Fruit fly (Drosophila melanogaster) whole organism, prepupa: ENCODE data around the gene pod1.
A peak's percentile ranks its signal among the peaks of the same experiment; 100 is the strongest.

Experiments
- CG10631 ChIP-seq: fragments of 200-800 bp; sonication (Bioruptor generic); optimal IDR thresholded peaks from 2 replicates; lab custom pipeline; 2016; ENCODE audit warnings: missing biosample characterization, missing genetic modification characterization
- CG10669 ChIP-seq: fragments of 200-800 bp; sonication (Bioruptor generic); optimal IDR thresholded peaks from 3 replicates; lab custom pipeline; 2018; ENCODE audit warnings: missing biosample characterization, mild to moderate bottlenecking, missing genetic modification characterization, moderate library complexity
- CG11294 ChIP-seq: fragments of 200-800 bp; sonication (Bioruptor generic); IDR thresholded peaks from 2 replicates; pipeline ENCODE4 v1.3.6; 2022; ENCODE audit warnings: missing biosample characterization, missing genetic modification characterization
- CG11762 ChIP-seq: fragments of 200-800 bp; sonication (Bioruptor generic); optimal IDR thresholded peaks from 3 replicates; lab custom pipeline; 2016; ENCODE audit warnings: missing biosample characterization, missing genetic modification characterization; ENCODE audit not compliant: insufficient read depth
- CG16779 ChIP-seq: fragments of 200-800 bp; sonication (Bioruptor generic); optimal IDR thresholded peaks from 3 replicates; lab custom pipeline; 2017; ENCODE audit warnings: missing biosample characterization, mild to moderate bottlenecking, missing genetic modification characterization
- CG3032 ChIP-seq: fragments of 200-800 bp; optimal IDR thresholded peaks from 2 replicates; lab custom pipeline; 2019; ENCODE audit warnings: missing biosample characterization, mild to moderate bottlenecking, missing genetic modification characterization, moderate library complexity
- CG31627 ChIP-seq: fragments of 200-800 bp; sonication (Bioruptor generic); optimal IDR thresholded peaks from 3 replicates; lab custom pipeline; 2016; ENCODE audit warnings: missing biosample characterization, missing genetic modification characterization
- CG32006 ChIP-seq: fragments of 200-800 bp; sonication (Bioruptor generic); optimal IDR thresholded peaks from 3 replicates; lab custom pipeline; 2017; ENCODE audit warnings: missing biosample characterization, mild to moderate bottlenecking, missing genetic modification characterization
- CG34406 ChIP-seq: fragments of 200-800 bp; sonication (Bioruptor generic); optimal IDR thresholded peaks from 3 replicates; lab custom pipeline; 2016; ENCODE audit warnings: missing biosample characterization, missing genetic modification characterization
- CG3919 ChIP-seq: fragments of 200-800 bp; sonication (Bioruptor generic); optimal IDR thresholded peaks from 3 replicates; lab custom pipeline; 2016; ENCODE audit warnings: missing biosample characterization, missing genetic modification characterization
- CG6163 ChIP-seq: fragments of 200-800 bp; sonication (Bioruptor generic); IDR thresholded peaks from 3 replicates; pipeline ENCODE4 v1.3.6; 2022; ENCODE audit warnings: missing biosample characterization, missing genetic modification characterization
- CG6276 ChIP-seq: fragments of 200-800 bp; sonication (Bioruptor generic); optimal IDR thresholded peaks from 2 replicates; lab custom pipeline; 2017; ENCODE audit warnings: missing biosample characterization, mild to moderate bottlenecking, missing genetic modification characterization
- CG6792 ChIP-seq: fragments of 200-800 bp; sonication (Bioruptor generic); optimal IDR thresholded peaks from 3 replicates; lab custom pipeline; 2016; ENCODE audit warnings: missing biosample characterization, missing genetic modification characterization
- CG6808 ChIP-seq: fragments of 200-800 bp; sonication (Bioruptor generic); optimal IDR thresholded peaks from 3 replicates; lab custom pipeline; 2017; ENCODE audit warnings: missing biosample characterization, missing genetic modification characterization, mild to moderate bottlenecking, moderate library complexity, missing genetic modification reagents
- CG6854 ChIP-seq: fragments of 200-800 bp; sonication (Bioruptor generic); optimal IDR thresholded peaks from 2 replicates; lab custom pipeline; 2017; ENCODE audit warnings: missing biosample characterization, mild to moderate bottlenecking, missing genetic modification characterization
- CG7368 ChIP-seq: fragments of 200-800 bp; sonication (Bioruptor generic); optimal IDR thresholded peaks from 3 replicates; lab custom pipeline; 2016; ENCODE audit warnings: missing biosample characterization, missing genetic modification characterization
- CG8119 ChIP-seq: fragments of 200-800 bp; sonication (Bioruptor generic); IDR thresholded peaks from 3 replicates; pipeline ENCODE4 v1.3.6; 2022; ENCODE audit warnings: missing biosample characterization, missing genetic modification characterization
- CG8319 ChIP-seq: fragments of 200-800 bp; sonication (Bioruptor generic); optimal IDR thresholded peaks from 3 replicates; lab custom pipeline; 2016; ENCODE audit warnings: missing biosample characterization, missing genetic modification characterization
- CG8632 ChIP-seq: fragments of 200-800 bp; sonication (Bioruptor generic); optimal IDR thresholded peaks from 3 replicates; lab custom pipeline; 2016; ENCODE audit warnings: missing biosample characterization, missing genetic modification characterization
- CG9139 ChIP-seq: fragments of 200-800 bp; sonication (Bioruptor generic); optimal IDR thresholded peaks from 3 replicates; lab custom pipeline; 2017; ENCODE audit warnings: missing biosample characterization, mild to moderate bottlenecking, missing genetic modification characterization
- Eip75B ChIP-seq: fragments of 200-800 bp; sonication (Bioruptor generic); optimal IDR thresholded peaks from 3 replicates; lab custom pipeline; 2016; ENCODE audit warnings: missing biosample characterization, missing genetic modification characterization
- Eip78C ChIP-seq: fragments of 200-800 bp; sonication (Bioruptor generic); peaks from one replicate; lab custom pipeline; 2016; ENCODE audit warnings: missing biosample characterization, missing genetic modification characterization
- Eip93F ChIP-seq: fragments of 200-800 bp; sonication (Bioruptor generic); optimal IDR thresholded peaks from 2 replicates; lab custom pipeline; 2016; ENCODE audit warnings: missing biosample characterization, mild to moderate bottlenecking, missing genetic modification characterization
- Ets21C ChIP-seq: fragments of 200-800 bp; sonication (Bioruptor generic); optimal IDR thresholded peaks from 3 replicates; lab custom pipeline; 2016; ENCODE audit warnings: missing biosample characterization, missing genetic modification characterization
- Ets96B ChIP-seq: fragments of 200-800 bp; optimal IDR thresholded peaks from 2 replicates; lab custom pipeline; 2019; ENCODE audit warnings: missing biosample characterization, mild to moderate bottlenecking, missing genetic modification characterization, moderate library complexity
- Hr38 ChIP-seq: sonication (Bioruptor generic); optimal IDR thresholded peaks from 2 replicates; lab custom pipeline; 2016; ENCODE audit warnings: missing biosample characterization, missing genetic modification characterization
- Lpt ChIP-seq: fragments of 200-800 bp; sonication (Bioruptor generic); optimal IDR thresholded peaks from 3 replicates; lab custom pipeline; 2016; ENCODE audit warnings: missing biosample characterization, missing genetic modification characterization
- Met ChIP-seq: fragments of 200-800 bp; sonication (Bioruptor generic); optimal IDR thresholded peaks from 3 replicates; lab custom pipeline; 2016; ENCODE audit warnings: missing biosample characterization, missing genetic modification characterization
- OdsH ChIP-seq: fragments of 200-800 bp; sonication (Bioruptor generic); optimal IDR thresholded peaks from 3 replicates; lab custom pipeline; 2016; ENCODE audit warnings: missing biosample characterization, missing genetic modification characterization
- Smox ChIP-seq: fragments of 200-800 bp; sonication (Bioruptor generic); optimal IDR thresholded peaks from 3 replicates; lab custom pipeline; 2016; ENCODE audit warnings: missing biosample characterization, missing genetic modification characterization
- Sox102F ChIP-seq: fragments of 200-800 bp; sonication (Bioruptor generic); optimal IDR thresholded peaks from 2 replicates; lab custom pipeline; 2016; ENCODE audit warnings: missing biosample characterization, mild to moderate bottlenecking, missing genetic modification characterization
- Sox15 ChIP-seq: fragments of 200-800 bp; sonication (Bioruptor generic); optimal IDR thresholded peaks from 3 replicates; lab custom pipeline; 2016; ENCODE audit warnings: missing biosample characterization, missing genetic modification characterization
- achi ChIP-seq: fragments of 200-800 bp; sonication (Bioruptor generic); optimal IDR thresholded peaks from 3 replicates; lab custom pipeline; 2016; ENCODE audit warnings: missing biosample characterization, missing genetic modification characterization
- acj6 ChIP-seq: fragments of 200-800 bp; sonication (Bioruptor generic); optimal IDR thresholded peaks from 3 replicates; lab custom pipeline; 2016; ENCODE audit warnings: missing biosample characterization, missing genetic modification characterization
- dac ChIP-seq: fragments of 200-800 bp; sonication (Bioruptor generic); optimal IDR thresholded peaks from 2 replicates; lab custom pipeline; 2017; ENCODE audit warnings: missing biosample characterization, mild to moderate bottlenecking, missing genetic modification characterization
- dsx ChIP-seq: fragments of 200-800 bp; optimal IDR thresholded peaks from 3 replicates; lab custom pipeline; 2019; ENCODE audit warnings: missing biosample characterization, mild to moderate bottlenecking, missing genetic modification characterization, moderate library complexity; ENCODE audit not compliant: poor library complexity, severe bottlenecking
- eg ChIP-seq: fragments of 200-800 bp; sonication (Bioruptor generic); IDR thresholded peaks from 3 replicates; pipeline ENCODE4 v1.3.6; 2022; ENCODE audit warnings: missing biosample characterization, missing genetic modification characterization
- fd59A ChIP-seq: fragments of 200-800 bp; sonication (Bioruptor generic); optimal IDR thresholded peaks from 2 replicates; lab custom pipeline; 2017; ENCODE audit warnings: missing biosample characterization, mild to moderate bottlenecking, missing genetic modification characterization, missing genetic modification reagents
- fd85E ChIP-seq: fragments of 200-800 bp; sonication (Bioruptor generic); optimal IDR thresholded peaks from 3 replicates; lab custom pipeline; 2016; ENCODE audit warnings: missing biosample characterization, missing genetic modification characterization
- lz ChIP-seq: fragments of 200-800 bp; sonication (Bioruptor generic); optimal IDR thresholded peaks from 3 replicates; lab custom pipeline; 2016; ENCODE audit warnings: missing biosample characterization, missing genetic modification characterization
- net ChIP-seq: fragments of 200-800 bp; sonication (Bioruptor generic); optimal IDR thresholded peaks from 3 replicates; lab custom pipeline; 2016; ENCODE audit warnings: missing biosample characterization, missing genetic modification characterization
- pdm3 ChIP-seq: fragments of 200-800 bp; sonication (Bioruptor generic); optimal IDR thresholded peaks from 3 replicates; lab custom pipeline; 2016; ENCODE audit warnings: missing biosample characterization, missing genetic modification characterization
- salr ChIP-seq, 2 experiments: fragments of 200-800 bp; sonication (Bioruptor generic); optimal IDR thresholded peaks; 3 replicates each; lab custom pipeline; 2016 to 2018; ENCODE audit warnings: missing biosample characterization in 2 of 2, missing genetic modification characterization in 2 of 2, mild to moderate bottlenecking in 1 of 2
- spab ChIP-seq: fragments of 200-800 bp; sonication (Bioruptor generic); optimal IDR thresholded peaks from 2 replicates; lab custom pipeline; 2017; ENCODE audit warnings: missing biosample characterization, mild to moderate bottlenecking, missing genetic modification characterization, missing genetic modification reagents
- vri ChIP-seq: fragments of 200-800 bp; sonication (Bioruptor generic); optimal IDR thresholded peaks from 3 replicates; lab custom pipeline; 2016; ENCODE audit warnings: missing biosample characterization, mild to moderate bottlenecking, missing genetic modification characterization

pod1 gene

dm6 chrX:6843841-6844440 is 40.5 kb downstream of the pod1 start, which contains the start of the genes CG14435 and Tmf (continued):
- TF ChIP-seq CG11294 (GFP tag; lab: Robert Waterston, UW): peak; percentile 62; the same call in 1 of the 2 replicates
- peak; percentile 78 for TF ChIP-seq CG3032 (tag; lab: Kevin White, UChicago)
- TF ChIP-seq net (GFP tag; lab: Kevin White, UChicago): peak; percentile 60
- peak; percentile 80 for TF ChIP-seq eg (GFP tag; lab: Robert Waterston, UW)
- TF ChIP-seq achi (GFP tag; lab: Kevin White, UChicago): peak; percentile 75
- TF ChIP-seq CG6792 (GFP tag; lab: Kevin White, UChicago): peak; percentile 63
- peak; percentile 14 for TF ChIP-seq CG6854 (GFP tag; lab: Kevin White, UChicago)
- TF ChIP-seq CG6163 (GFP tag; lab: Robert Waterston, UW): peak; percentile 85
- TF ChIP-seq CG9139 (GFP tag; lab: Kevin White, UChicago): no peak
- peak; percentile 73 for TF ChIP-seq CG8632
- peak; percentile 81 for TF ChIP-seq lz (GFP tag; lab: Kevin White, UChicago)
- peak; percentile 78 for TF ChIP-seq acj6 (GFP tag; lab: Kevin White, UChicago)
- peak; percentile 63 for TF ChIP-seq Lpt (GFP tag; lab: Kevin White, UChicago)
- peak; percentile 90 for TF ChIP-seq Eip78C (GFP tag; lab: Kevin White, UChicago)
- TF ChIP-seq CG11762 (GFP tag; lab: Kevin White, UChicago): peak; percentile 53
- TF ChIP-seq vri (GFP tag; lab: Kevin White, UChicago): no peak

- TF ChIP-seq acj6 (GFP tag; lab: Kevin White, UChicago) (peak; percentile 85), Lpt (GFP tag; lab: Kevin White, UChicago) (peak; percentile 74), Met (GFP tag; lab: Kevin White, UChicago) (peak; percentile 87), CG6276 (peak; percentile 88), Eip75B (GFP tag; lab: Kevin White, UChicago) (peak; percentile 83), achi (GFP tag; lab: Kevin White, UChicago) (peak; percentile 83), OdsH (GFP tag; lab: Kevin White, UChicago) (peak; percentile 87), fd85E (GFP tag; lab: Kevin White, UChicago) (peak; percentile 34), CG32006 (GFP tag; lab: Kevin White, UChicago) (peak; percentile 83), fd59A (peak; percentile 58), CG11762 (GFP tag; lab: Kevin White, UChicago) (peak; percentile 67), CG9139 (GFP tag; lab: Kevin White, UChicago) (peak; percentile 60), CG7368 (peak; percentile 60), spab (GFP tag; lab: Kevin White, UChicago) (peak; percentile 67), Ets96B (tag; lab: Kevin White, UChicago) (peak; percentile 83), Sox102F (GFP tag; lab: Kevin White, UChicago) (peak; percentile 86), CG16779 (peak; percentile 59), CG6808 (GFP tag; lab: Kevin White, UChicago) (peak; percentile 76), CG6163 (GFP tag; lab: Robert Waterston, UW) (peak; percentile 86), Sox15 (GFP tag; lab: Kevin White, UChicago) (peak; percentile 74), CG8119 (GFP tag; lab: Robert Waterston, UW) (peak; percentile 82), Ets21C (GFP tag; lab: Kevin White, UChicago) (peak; percentile 77), CG11294 (GFP tag; lab: Robert Waterston, UW) (peak; percentile 69), CG31627 (peak; percentile 88), CG3032 (tag; lab: Kevin White, UChicago) (peak; percentile 83), pdm3 (GFP tag; lab: Kevin White, UChicago) (peak; percentile 88), Eip78C (GFP tag; lab: Kevin White, UChicago) (peak; percentile 95), CG8319 (GFP tag; lab: Kevin White, UChicago) (peak; percentile 72), Hr38 (no peak), net (GFP tag; lab: Kevin White, UChicago) (peak; percentile 83), CG34406 (peak; percentile 82), salr (GFP tag; optimal IDR thresholded peaks at IDR 0.05; lab: Kevin White, UChicago) (peak; percentile 53 to 81), Smox (GFP tag; lab: Kevin White, UChicago) (peak; percentile 87), dac (peak; percentile 71), dsx (GFP tag; lab: Kevin White, UChicago) (peak; percentile 78), CG3919 (GFP tag; lab: Kevin White, UChicago) (peak; percentile 82), Eip93F (GFP tag; lab: Kevin White, UChicago) (peak; percentile 57), CG10631 (peak; percentile 87), CG10669 (GFP tag; lab: Kevin White, UChicago) (peak; percentile 75)
Observed at dm6 chrX:6849178-6849956, 45.9 kb downstream of the pod1 start, which contains the start of the genes Cht11 and CG4558. TSS of gene Cht11 (minus strand) at chrX:6849517. TSS of gene CG4558 (plus strand) at chrX:6849770.
